Worm (Caenorhabditis elegans) whole organism, young adult: ENCODE results near the gene ctsa-1.1.
"Not testable (repeated sequence)": the region's sequence is repeated elsewhere in the genome, so short reads cannot be mapped to it uniquely, and the experiment has no call there.

Experiments used
- C06A6.2 ChIP-seq: fragments of 200-800 bp; sonication (Bioruptor generic); conservative IDR thresholded peaks from 2 replicates; pipeline ENCODE4 v1.3.6; 2022; ENCODE audit warnings: missing genetic modification characterization, missing compliant biosample characterization
- C17E4.6 ChIP-seq: fragments of 200-800 bp; sonication (Bioruptor generic); IDR thresholded peaks from 2 replicates; pipeline ENCODE4 v1.3.6; 2022; ENCODE audit warnings: missing genetic modification reagents, missing genetic modification characterization, missing compliant biosample characterization
- D2030.7 ChIP-seq: fragments of 200-800 bp; sonication (Bioruptor generic); IDR thresholded peaks from 2 replicates; pipeline ENCODE4 v1.3.6; 2022; ENCODE audit warnings: missing genetic modification reagents, missing genetic modification characterization, missing compliant biosample characterization
- F22D6.2 ChIP-seq: sonication (generic microtip); optimal IDR thresholded peaks from 2 replicates; lab custom pipeline; 2016; ENCODE audit warnings: mild to moderate bottlenecking, missing genetic modification characterization, missing compliant biosample characterization
- F33H1.4 ChIP-seq: fragments of 200-800 bp; sonication (Bioruptor generic); IDR thresholded peaks from 2 replicates; pipeline ENCODE4 v1.3.6; 2022; ENCODE audit warnings: missing genetic modification reagents, missing genetic modification characterization, missing compliant biosample characterization
- T07F8.4 ChIP-seq: sonication (generic microtip); optimal IDR thresholded peaks from 2 replicates; lab custom pipeline; 2016; ENCODE audit warnings: mild to moderate bottlenecking, missing genetic modification characterization, moderate library complexity, missing compliant biosample characterization
- T26A5.8 ChIP-seq: sonication (generic microtip); optimal IDR thresholded peaks from 2 replicates; lab custom pipeline; 2016; ENCODE audit warnings: missing genetic modification characterization, missing compliant biosample characterization
- Y67H2A.10 ChIP-seq: fragments of 200-800 bp; sonication (Bioruptor generic); conservative IDR thresholded peaks from 2 replicates; pipeline ENCODE4 v1.3.6; 2022; ENCODE audit warnings: missing genetic modification reagents, missing genetic modification characterization, missing compliant biosample characterization
- Y79H2A.3 ChIP-seq: fragments of 200-800 bp; sonication (Bioruptor generic); conservative IDR thresholded peaks from 2 replicates; pipeline ENCODE4 v1.3.6; 2022; ENCODE audit warnings: missing genetic modification reagents, missing genetic modification characterization, missing compliant biosample characterization
- ZK185.1 ChIP-seq: sonication (generic microtip); optimal IDR thresholded peaks from 2 replicates; lab custom pipeline; 2016; ENCODE audit warnings: mild to moderate bottlenecking, missing genetic modification characterization, missing compliant biosample characterization; ENCODE audit not compliant: poor library complexity, severe bottlenecking
- aptf-2 ChIP-seq: fragments of 200-800 bp; sonication (Bioruptor generic); conservative IDR thresholded peaks from 2 replicates; pipeline ENCODE4 v1.3.6; 2022; ENCODE audit warnings: missing genetic modification reagents, missing genetic modification characterization, missing compliant biosample characterization
- aptf-3 ChIP-seq: fragments of 200-800 bp; sonication (Bioruptor generic); IDR thresholded peaks from 2 replicates; pipeline ENCODE4 v1.3.6; 2022; ENCODE audit warnings: missing genetic modification characterization, missing compliant biosample characterization
- attf-3 ChIP-seq: fragments of 200-800 bp; sonication (Bioruptor generic); conservative IDR thresholded peaks from 2 replicates; pipeline ENCODE4 v1.3.6; 2022; ENCODE audit warnings: missing genetic modification reagents, missing genetic modification characterization, missing compliant biosample characterization
- attf-6 ChIP-seq: fragments of 200-800 bp; sonication (Bioruptor generic); IDR thresholded peaks from 2 replicates; pipeline ENCODE4 v1.3.6; 2022; ENCODE audit warnings: missing genetic modification reagents, missing genetic modification characterization, missing compliant biosample characterization
- cebp-1 ChIP-seq, 2 experiments: fragments of 200-800 bp in 1 of 2; sonication (Bioruptor generic) in 1 of 2; sonication (generic microtip) in 1 of 2; IDR thresholded peaks in 1 of 2; optimal IDR thresholded peaks in 1 of 2; 2 replicates each; pipeline versions ENCODE4 v1.3.6 to Lab custom; 2017 to 2022; ENCODE audit warnings: missing compliant biosample characterization in 2 of 2, missing genetic modification characterization in 2 of 2, mild to moderate bottlenecking in 1 of 2, missing genetic modification reagents in 1 of 2, moderate library complexity in 1 of 2
- ceh-100 ChIP-seq: fragments of 200-800 bp; sonication (Bioruptor generic); IDR thresholded peaks from 2 replicates; pipeline ENCODE4 v1.3.6; 2022; ENCODE audit warnings: missing genetic modification reagents, missing genetic modification characterization, missing compliant biosample characterization
- ceh-27 ChIP-seq: fragments of 200-800 bp; sonication (Bioruptor generic); optimal IDR thresholded peaks from 2 replicates; lab custom pipeline; 2018; ENCODE audit warnings: mild to moderate bottlenecking, missing genetic modification characterization, moderate library complexity, missing compliant biosample characterization
- ceh-79 ChIP-seq: sonication (generic microtip); optimal IDR thresholded peaks from 2 replicates; lab custom pipeline; 2017; ENCODE audit warnings: mild to moderate bottlenecking, missing genetic modification characterization, missing compliant biosample characterization
- ceh-91 ChIP-seq: fragments of 200-800 bp; sonication (Bioruptor generic); IDR thresholded peaks from 2 replicates; pipeline ENCODE4 v1.3.6; 2022; ENCODE audit warnings: missing genetic modification reagents, missing genetic modification characterization, missing compliant biosample characterization
- chd-7 ChIP-seq: sonication (generic microtip); optimal IDR thresholded peaks from 2 replicates; lab custom pipeline; 2016; ENCODE audit warnings: mild to moderate bottlenecking, missing genetic modification characterization, moderate library complexity, missing compliant biosample characterization
- dpl-1 ChIP-seq: fragments of 150-350 bp; optimal IDR thresholded peaks from 2 replicates; lab custom pipeline; 2014; ENCODE audit warnings: missing biosample characterization, missing genetic modification reagents, missing genetic modification characterization
- efl-1 ChIP-seq: fragments of 150-350 bp; optimal IDR thresholded peaks from 2 replicates; lab custom pipeline; 2014; ENCODE audit warnings: missing biosample characterization, missing genetic modification reagents, missing genetic modification characterization
- egl-18 ChIP-seq: fragments of 200-800 bp; sonication (Bioruptor generic); IDR thresholded peaks from 2 replicates; pipeline ENCODE4 v1.3.6; 2022; ENCODE audit warnings: missing genetic modification reagents, missing genetic modification characterization, missing compliant biosample characterization
- egl-44 ChIP-seq: fragments of 200-800 bp; sonication (Bioruptor generic); IDR thresholded peaks from 2 replicates; pipeline ENCODE4 v1.3.6; 2022; ENCODE audit warnings: missing genetic modification reagents, missing genetic modification characterization, missing compliant biosample characterization
- gei-17 ChIP-seq: fragments of 200-800 bp; sonication (Bioruptor generic); optimal IDR thresholded peaks from 2 replicates; lab custom pipeline; 2018; ENCODE audit warnings: mild to moderate bottlenecking, missing genetic modification characterization, missing compliant biosample characterization
- hlh-12 ChIP-seq: sonication (generic microtip); optimal IDR thresholded peaks from 2 replicates; lab custom pipeline; 2016; ENCODE audit warnings: missing genetic modification characterization, missing compliant biosample characterization
- hmg-20 ChIP-seq: fragments of 200-800 bp; sonication (Bioruptor generic); IDR thresholded peaks from 2 replicates; pipeline ENCODE4 v1.3.6; 2022; ENCODE audit warnings: missing genetic modification reagents, missing genetic modification characterization, missing compliant biosample characterization
- hrde-1 ChIP-seq: sonication (generic microtip); optimal IDR thresholded peaks from 2 replicates; lab custom pipeline; 2016; ENCODE audit warnings: missing genetic modification characterization, mild to moderate bottlenecking, missing compliant biosample characterization, moderate library complexity, missing genotype, missing genetic modification reagents, borderline replicate concordance
- lag-1 ChIP-seq: fragments of 200-800 bp; sonication (Bioruptor generic); IDR thresholded peaks from 2 replicates; pipeline ENCODE4 v1.3.6; 2022; ENCODE audit warnings: missing genetic modification reagents, missing genetic modification characterization, missing compliant biosample characterization
- let-526 ChIP-seq: fragments of 200-800 bp; sonication (Bioruptor generic); IDR thresholded peaks from 2 replicates; pipeline ENCODE4 v1.3.6; 2022; ENCODE audit warnings: missing genetic modification reagents, missing genetic modification characterization, missing compliant biosample characterization
- let-607 ChIP-seq, 2 experiments: fragments of 200-800 bp in 1 of 2; sonication (Bioruptor generic) in 1 of 2; sonication (generic microtip) in 1 of 2; optimal IDR thresholded peaks; 2 replicates each; lab custom pipeline; 2016 to 2018; ENCODE audit warnings: mild to moderate bottlenecking in 2 of 2, missing compliant biosample characterization in 2 of 2, missing genetic modification characterization in 2 of 2, moderate library complexity in 2 of 2, missing genotype in 1 of 2
- lin-54 ChIP-seq: fragments of 200-800 bp; sonication (Bioruptor generic); optimal IDR thresholded peaks from 2 replicates; lab custom pipeline; 2018; ENCODE audit warnings: mild to moderate bottlenecking, missing genetic modification characterization, missing compliant biosample characterization
- lir-1 ChIP-seq: fragments of 200-800 bp; sonication (Bioruptor generic); conservative IDR thresholded peaks from 2 replicates; pipeline ENCODE4 v1.3.6; 2022; ENCODE audit warnings: missing genetic modification reagents, missing genetic modification characterization, missing compliant biosample characterization
- lsl-1 ChIP-seq: fragments of 200-800 bp; sonication (Bioruptor generic); optimal IDR thresholded peaks from 2 replicates; lab custom pipeline; 2018; ENCODE audit warnings: mild to moderate bottlenecking, missing genetic modification characterization, moderate library complexity, missing compliant biosample characterization
- madf-6 ChIP-seq: fragments of 200-800 bp; sonication (Bioruptor generic); IDR thresholded peaks from 2 replicates; pipeline ENCODE4 v1.3.6; 2022; ENCODE audit warnings: missing genetic modification reagents, missing genetic modification characterization, missing compliant biosample characterization
- mcd-1 ChIP-seq: fragments of 200-800 bp; sonication (Bioruptor generic); IDR thresholded peaks from 2 replicates; pipeline ENCODE4 v1.3.6; 2022; ENCODE audit warnings: missing genetic modification reagents, missing genetic modification characterization, missing compliant biosample characterization
- mes-4 ChIP-seq: sonication (generic microtip); optimal IDR thresholded peaks from 2 replicates; lab custom pipeline; 2016; ENCODE audit warnings: missing genotype, missing genetic modification characterization, missing compliant biosample characterization
- nfya-1 ChIP-seq: sonication (generic microtip); optimal IDR thresholded peaks from 2 replicates; lab custom pipeline; 2017; ENCODE audit warnings: antibody characterized with exemption, missing compliant biosample characterization, missing genetic modification characterization, borderline replicate concordance; ENCODE audit not compliant: insufficient read depth
- nhr-80 ChIP-seq: sonication (generic microtip); optimal IDR thresholded peaks from 2 replicates; lab custom pipeline; 2016; ENCODE audit warnings: missing genetic modification characterization, missing compliant biosample characterization
- pbrm-1 ChIP-seq: fragments of 200-800 bp; sonication (Bioruptor generic); IDR thresholded peaks from 2 replicates; pipeline ENCODE4 v1.3.6; 2022; ENCODE audit warnings: missing genetic modification reagents, missing genetic modification characterization, missing compliant biosample characterization
- snpc-3.4 ChIP-seq: sonication (generic microtip); optimal IDR thresholded peaks from 2 replicates; lab custom pipeline; 2017; ENCODE audit warnings: missing genetic modification characterization, mild to moderate bottlenecking, missing compliant biosample characterization, antibody characterized with exemption, moderate library complexity, missing genotype, missing genetic modification reagents
- snpc-4 ChIP-seq, 5 experiments: fragments of 150-350 bp in 1 of 5; sonication (generic microtip) in 4 of 5; optimal IDR thresholded peaks; 2 replicates each; lab custom pipeline; 2014 to 2018; ENCODE audit warnings: missing genetic modification characterization in 5 of 5, missing biosample characterization in 3 of 5, antibody characterized with exemption in 2 of 5, mild to moderate bottlenecking in 2 of 5, missing compliant biosample characterization in 2 of 5, missing genotype in 2 of 5, moderate library complexity in 2 of 5, missing genetic modification reagents in 1 of 5
- tbp1 ChIP-seq: fragments of 200-800 bp; sonication (Bioruptor generic); optimal IDR thresholded peaks from 2 replicates; lab custom pipeline; 2018; ENCODE audit warnings: mild to moderate bottlenecking, missing genetic modification characterization, missing compliant biosample characterization
- tlf-1 ChIP-seq: fragments of 200-800 bp; sonication (Bioruptor generic); optimal IDR thresholded peaks from 2 replicates; lab custom pipeline; 2018; ENCODE audit warnings: mild to moderate bottlenecking, missing genetic modification characterization, missing compliant biosample characterization

ctsa-1.1 gene

DNA sequence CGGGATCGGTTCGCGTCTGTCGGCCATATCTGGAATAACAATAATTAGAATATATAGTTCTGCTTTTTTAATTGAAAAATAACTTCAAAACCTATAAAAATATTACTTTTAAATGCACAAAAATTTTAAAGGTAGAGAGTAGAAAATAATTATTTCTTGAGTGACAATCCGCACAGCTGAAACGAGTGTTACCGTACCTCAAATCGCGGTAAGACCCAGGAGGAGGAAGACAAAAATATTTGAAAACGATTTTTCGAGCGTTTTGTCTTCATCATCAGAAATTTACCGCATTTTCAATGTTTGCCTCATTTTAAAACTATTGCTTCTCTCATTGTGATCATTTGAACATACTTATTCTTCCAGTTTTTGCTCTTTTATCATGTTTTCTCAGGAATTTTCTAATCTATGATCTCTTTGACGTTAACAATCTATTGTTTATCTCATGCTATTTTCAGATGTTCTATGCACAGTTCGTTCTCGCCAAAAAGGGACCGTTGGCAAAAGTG, 39.1 kb upstream of the ctsa-1.1 start, which contains the start of the genes rpn-5 and scc-1 (continued):
- TF ChIP-seq hrde-1 (tag; lab: Kevin White, UChicago) (no peak), ceh-79 (no peak), nfya-1 (tag; lab: Kevin White, UChicago) (no peak), attf-6 (GFP tag; lab: Robert Waterston, UW) (no peak), lag-1 (no peak), pbrm-1 (GFP tag; lab: Robert Waterston, UW) (0 out of 2 replicates have a peak, but pooled peaks have one; percentile 12), let-526 (GFP tag; lab: Robert Waterston, UW) (no peak), C06A6.2 (GFP tag; lab: Robert Waterston, UW) (no peak), F22D6.2 (tag; lab: Kevin White, UChicago) (no peak), T26A5.8 (tag; lab: Kevin White, UChicago) (no peak), nhr-80 (tag; lab: Kevin White, UChicago) (no peak), mes-4 (tag; lab: Kevin White, UChicago) (no peak), lsl-1 (GFP tag; lab: Kevin White, UChicago) (peak; percentile 91), hmg-20 (GFP tag; lab: Robert Waterston, UW) (no peak), cebp-1 (GFP tag; IDR thresholded peaks at IDR 0.05; lab: Robert Waterston, UW) (no peak), cebp-1 (tag; optimal IDR thresholded peaks at IDR 0.05; lab: Kevin White, UChicago) (peak; percentile 12), gei-17 (GFP tag; lab: Kevin White, UChicago) (no peak), chd-7 (no peak), Y79H2A.3 (GFP tag; lab: Robert Waterston, UW) (no peak), T07F8.4 (tag; lab: Kevin White, UChicago) (no peak), ceh-100 (GFP tag; lab: Robert Waterston, UW) (no peak; the same call in 1 of the 2 replicates), egl-18 (GFP tag; lab: Robert Waterston, UW) (no peak), C17E4.6 (GFP tag; lab: Robert Waterston, UW) (no peak), ZK185.1 (tag; lab: Kevin White, UChicago) (no peak), hlh-12 (tag; lab: Kevin White, UChicago) (no peak), lir-1 (no peak)

DNA sequence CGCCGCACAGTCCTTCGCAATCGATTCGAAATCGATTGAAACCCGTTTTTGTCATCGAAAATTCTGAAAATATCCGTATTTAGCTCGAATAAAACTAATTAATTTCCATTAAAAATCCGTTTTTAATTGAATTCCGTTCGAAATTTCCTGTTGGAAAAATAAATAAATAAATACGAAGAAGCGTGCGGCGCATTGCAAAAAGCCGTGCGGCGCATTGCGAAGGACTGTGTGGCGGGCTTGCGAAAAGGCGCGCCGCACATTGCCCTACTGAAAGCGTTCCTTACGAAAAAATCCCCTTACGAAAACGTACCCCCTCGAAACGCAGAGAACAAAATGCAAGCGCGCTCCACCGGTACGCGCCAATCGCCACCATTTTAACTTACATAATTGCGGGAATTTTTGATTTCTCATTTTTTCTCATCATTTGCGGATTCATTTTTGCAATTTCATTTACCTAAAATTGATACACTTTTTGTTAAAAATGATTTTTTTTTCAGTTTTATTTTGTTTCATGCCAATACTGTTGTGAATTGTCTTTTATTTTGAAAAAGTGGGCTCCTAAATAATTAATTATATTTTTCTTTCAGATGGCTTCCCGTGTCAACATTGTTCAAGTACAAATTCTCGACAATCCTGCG, 35.8 kb upstream of the ctsa-1.1 start, which contains the start of gene unc-85:
TSS of gene unc-85 (plus strand) at position 588 of the 638 bp plus-strand sequence.
- TF ChIP-seq mcd-1 (GFP tag; lab: Robert Waterston, UW) (peak; percentile 99), snpc-4 (tag; optimal IDR thresholded peaks at IDR 0.05; lab: Kevin White, UChicago) (peak; percentile 20 to 66 (median 58)), dpl-1 (GFP tag; lab: Kevin White, UChicago) (peak; percentile 88), madf-6 (GFP tag; lab: Robert Waterston, UW) (peak; percentile 99), efl-1 (GFP tag; lab: Kevin White, UChicago) (peak; percentile 96), tbp1 (GFP tag; lab: Kevin White, UChicago) (peak; percentile 61), aptf-3 (0 out of 2 replicates have a peak, but pooled peaks have one; percentile 53), egl-18 (GFP tag; lab: Robert Waterston, UW) (0 out of 2 replicates have a peak, but pooled peaks have one; percentile 52), snpc-3.4 (peak; percentile 84), tlf-1 (GFP tag; lab: Kevin White, UChicago) (peak; percentile 81), lin-54 (peak; percentile 86), let-607 (tag; optimal IDR thresholded peaks at IDR 0.05; lab: Kevin White, UChicago) (peak in 1 of 2 experiments; percentile 74), D2030.7 (peak; percentile 100), egl-44 (peak; percentile 85), hmg-20 (GFP tag; lab: Robert Waterston, UW) (peak; percentile 74; the same call in 1 of the 2 replicates), ceh-27 (peak; percentile 70), ceh-91 (GFP tag; lab: Robert Waterston, UW) (peak; percentile 100), F33H1.4 (GFP tag; lab: Robert Waterston, UW) (peak; percentile 96), Y67H2A.10 (GFP tag; lab: Robert Waterston, UW) (peak; percentile 91), attf-3 (GFP tag; lab: Robert Waterston, UW) (peak; percentile 84), aptf-2 (GFP tag; lab: Robert Waterston, UW) (peak; percentile 77)
- TF ChIP-seq snpc-4 (GFP tag; optimal IDR thresholded peaks at IDR 0.05; lab: Kevin White, UChicago), result not testable (repeated sequence)
